Fruit fly (Drosophila melanogaster) ovary, adult (tissue): ENCODE measurements around the gene CG15880.

Source experiments
- CG17801 ChIP-seq: fragments of 200-800 bp; optimal IDR thresholded peaks from 2 replicates; lab custom pipeline; 2019; ENCODE audit warnings: missing biosample characterization, mild to moderate bottlenecking, missing genetic modification characterization, moderate library complexity; ENCODE audit not compliant: partially characterized antibody

CG15880 gene

dm6 chr2L:847189-847987 lies 29.6 kb upstream of the CG15880 start:
- no peak for TF ChIP-seq CG17801 (GFP tag; lab: Kevin White, UChicago)

DNA sequence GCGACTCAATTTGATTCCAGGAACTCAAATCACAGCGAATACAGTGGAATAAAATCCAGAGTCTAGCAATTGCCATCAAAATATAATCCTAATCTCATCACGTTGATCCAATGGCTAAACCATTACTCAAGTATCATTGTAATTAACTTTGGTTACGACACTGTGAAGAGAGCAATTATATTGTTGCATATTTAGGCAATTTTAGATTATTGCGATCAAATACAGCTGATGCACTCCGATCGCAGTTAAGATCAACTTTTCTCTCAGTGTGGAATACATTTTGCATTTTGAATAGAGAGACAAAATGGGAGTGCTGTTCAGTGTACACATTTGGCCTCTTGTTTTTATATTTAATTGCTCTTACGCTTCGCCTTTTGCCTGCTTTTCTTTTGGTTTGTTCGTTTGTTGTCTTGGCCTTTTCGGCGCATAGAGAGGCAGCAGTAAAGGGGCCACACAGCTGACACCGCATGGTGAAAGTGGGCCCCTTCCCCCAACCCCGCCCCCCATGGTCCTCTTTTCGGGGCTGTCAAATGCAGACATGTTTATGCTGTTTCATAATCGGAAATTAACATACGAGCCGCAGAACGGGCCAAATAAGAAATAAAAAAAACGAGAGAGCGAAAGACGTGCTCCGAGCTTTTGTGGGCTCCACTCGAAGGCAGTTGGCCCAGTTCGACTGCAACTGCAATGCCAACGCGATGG lies 28.6 kb upstream of the CG15880 start:
- TF ChIP-seq CG17801 (GFP tag; lab: Kevin White, UChicago) = peak; percentile 16

DNA sequence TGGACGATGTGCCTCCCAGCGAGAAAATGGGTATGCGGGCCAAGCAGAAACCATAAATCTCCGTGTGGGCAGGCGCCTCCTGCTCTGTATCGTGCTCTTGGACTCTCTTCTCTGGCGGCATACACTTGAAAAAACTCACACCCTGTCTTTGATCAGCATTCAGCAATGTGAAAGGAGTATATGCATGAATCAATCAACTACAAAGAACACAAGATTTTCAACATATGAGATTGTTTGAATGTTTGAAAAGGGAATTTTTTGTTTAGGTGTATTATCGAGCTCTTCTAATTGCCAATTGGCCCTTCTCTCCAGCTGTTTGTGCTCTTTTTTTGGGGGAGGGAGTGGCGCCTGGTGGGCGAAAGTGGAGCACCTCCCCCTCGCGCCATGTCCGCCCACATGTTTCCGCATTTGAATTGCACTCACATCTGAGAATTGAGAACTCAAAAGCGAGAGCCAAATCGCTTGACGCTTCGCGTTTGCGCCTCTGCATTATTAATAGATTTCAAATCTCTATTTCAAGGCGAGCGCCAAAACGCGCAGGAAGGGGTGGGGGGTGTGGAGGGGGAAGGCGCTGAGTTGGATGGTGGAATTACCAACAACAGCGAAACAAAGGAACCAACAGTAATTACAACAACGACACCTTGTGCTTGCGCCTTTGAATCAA lies 27.7 kb upstream of the CG15880 start:
- no peak for TF ChIP-seq CG17801 (GFP tag; lab: Kevin White, UChicago)

DNA sequence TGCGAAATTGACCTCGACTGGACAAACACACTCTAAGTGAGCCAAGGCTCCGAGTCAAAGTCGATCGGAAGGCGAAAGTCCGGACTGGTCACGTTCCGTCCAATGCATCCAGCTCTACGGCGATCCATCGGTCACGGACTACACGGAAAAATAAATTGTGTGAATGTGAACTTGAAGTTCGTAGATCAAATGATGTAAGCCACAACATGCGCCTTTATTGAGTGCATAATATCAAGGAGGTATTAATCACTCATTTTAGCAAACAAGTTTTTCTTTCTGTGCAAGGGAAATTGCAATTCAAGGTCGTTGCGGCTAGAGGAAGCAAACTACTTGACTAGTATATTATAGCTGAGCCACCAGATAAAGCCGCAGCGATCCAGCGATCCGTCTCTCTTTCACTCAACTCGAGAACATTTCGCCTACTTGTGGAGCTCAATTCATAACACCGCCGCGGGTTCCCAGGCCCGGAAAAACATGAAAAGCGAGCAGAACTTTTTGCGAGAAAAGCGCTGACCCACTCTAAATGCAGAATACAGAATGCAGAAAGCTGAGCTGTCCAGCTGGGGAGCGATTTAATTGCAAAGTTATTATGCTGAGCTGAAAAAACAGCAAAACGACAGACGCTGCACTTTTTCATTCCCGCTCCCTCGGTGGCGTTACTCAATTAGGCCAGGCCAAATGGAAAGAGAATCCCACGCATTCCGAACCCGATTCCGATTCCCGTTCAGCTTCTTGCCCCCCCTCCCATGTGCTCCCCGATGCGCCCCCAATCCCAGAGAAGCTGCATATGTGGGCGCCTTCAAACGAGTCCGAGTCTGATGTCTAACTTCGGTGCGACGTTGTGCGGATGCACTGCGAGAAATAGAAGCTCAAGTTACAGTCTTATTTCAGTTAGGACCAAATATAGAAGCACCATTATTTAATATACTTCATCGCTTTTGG lies 26.4 kb upstream of the CG15880 start:
- TF ChIP-seq CG17801 (GFP tag; lab: Kevin White, UChicago) = peak; percentile 9

DNA sequence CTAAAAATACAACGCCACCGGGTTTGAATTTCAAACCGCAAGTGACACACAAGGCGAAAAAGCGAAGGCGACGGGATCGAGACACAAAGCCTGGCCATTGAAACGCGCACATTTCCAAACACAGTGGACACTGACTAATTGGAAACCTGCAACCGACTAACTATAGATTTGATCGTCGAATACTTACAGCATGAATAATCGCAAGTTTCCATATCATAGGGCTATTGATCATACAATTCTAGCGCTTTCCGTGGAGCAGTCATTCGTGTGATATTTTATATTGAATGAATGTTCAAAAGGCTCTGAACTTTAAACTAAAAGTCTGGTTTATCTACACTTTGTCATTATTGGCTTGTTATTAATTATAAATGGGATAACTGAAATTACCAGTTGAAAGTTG lies 25.6 kb upstream of the CG15880 start:
- TF ChIP-seq CG17801 (GFP tag; lab: Kevin White, UChicago) = no peak

DNA sequence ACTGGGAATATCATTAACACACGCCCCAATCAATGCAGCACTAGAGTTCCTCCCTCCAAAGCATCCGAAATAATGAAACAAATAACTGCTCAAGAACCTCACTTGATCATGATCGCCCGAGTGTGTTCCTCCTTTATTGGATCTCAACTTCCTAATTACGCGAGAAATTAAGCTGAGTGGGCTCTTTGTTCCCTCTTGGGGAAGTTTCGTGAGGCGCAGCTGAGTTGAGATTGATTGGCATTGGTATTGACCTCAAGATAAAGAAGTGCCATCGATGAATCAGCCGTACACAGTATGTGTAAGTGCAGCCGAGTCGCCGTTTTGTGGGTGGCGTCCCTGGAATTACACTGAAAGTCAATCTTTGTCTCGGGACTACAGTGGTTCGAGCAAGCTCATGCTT lies 25.1 kb upstream of the CG15880 start:
- TF ChIP-seq CG17801 (GFP tag; lab: Kevin White, UChicago) = no peak

DNA sequence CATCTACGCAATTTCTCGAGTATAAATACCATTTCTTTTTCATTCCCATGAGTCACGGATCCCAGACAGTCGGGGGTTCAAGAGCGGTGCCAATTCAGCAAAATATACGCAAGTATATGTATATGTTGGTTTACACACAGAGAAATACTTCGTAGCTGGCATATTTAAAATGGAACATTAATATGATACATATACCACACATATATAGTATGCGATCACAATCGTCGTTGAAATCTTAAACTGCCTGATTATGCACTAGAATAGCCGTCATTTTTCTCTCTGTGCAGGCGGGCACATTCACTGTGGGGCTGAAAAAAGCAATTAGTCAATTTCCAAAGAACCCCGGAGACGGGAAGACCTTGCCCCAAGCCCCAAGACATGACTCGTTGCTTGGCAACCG lies 24.0 kb upstream of the CG15880 start:
- peak; percentile 94 for TF ChIP-seq CG17801 (GFP tag; lab: Kevin White, UChicago)

DNA sequence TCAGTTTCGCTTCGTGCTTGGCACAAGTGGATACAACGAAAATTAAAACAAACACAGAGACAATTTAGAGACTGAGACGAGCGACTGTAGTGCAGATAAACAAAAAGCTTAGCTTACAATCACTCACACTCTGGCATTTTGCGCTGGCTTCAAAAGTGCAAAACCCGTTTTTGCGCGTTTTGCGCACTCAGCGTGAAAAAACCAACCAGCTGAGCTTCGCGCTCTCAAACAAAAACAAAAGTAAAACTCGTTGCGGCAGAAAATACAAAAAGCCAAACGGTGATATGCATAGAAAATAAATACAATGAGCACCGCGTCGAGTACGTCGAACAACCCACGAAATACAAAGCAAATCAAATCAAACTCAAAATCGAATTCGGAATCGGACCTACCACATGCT lies 23.0 kb upstream of the CG15880 start:
- no peak for TF ChIP-seq CG17801 (GFP tag; lab: Kevin White, UChicago)

- no peak for TF ChIP-seq CG17801 (GFP tag; lab: Kevin White, UChicago)
These were observed 22.3 kb upstream of the CG15880 start for dm6 chr2L:840022-840421.

DNA sequence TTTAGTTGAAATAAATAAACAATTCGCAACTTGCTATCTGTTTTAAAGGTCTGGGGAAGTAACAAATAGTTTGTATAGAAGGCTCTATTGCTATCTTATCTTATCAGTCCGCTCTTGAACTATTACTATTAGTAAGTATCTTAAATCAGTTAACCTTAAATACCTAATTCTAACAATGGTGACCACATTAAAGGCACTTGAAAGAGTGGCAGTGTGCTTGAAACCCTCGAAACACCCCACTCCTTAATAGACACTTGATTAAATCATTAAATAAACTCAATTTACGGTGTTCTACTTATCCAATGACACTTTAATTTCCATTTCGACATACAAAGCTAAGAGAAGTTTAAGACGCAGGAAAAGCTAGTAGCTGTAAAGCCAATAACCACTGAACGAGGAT lies 21.0 kb upstream of the CG15880 start:
- TF ChIP-seq CG17801 (GFP tag; lab: Kevin White, UChicago) = no peak

DNA sequence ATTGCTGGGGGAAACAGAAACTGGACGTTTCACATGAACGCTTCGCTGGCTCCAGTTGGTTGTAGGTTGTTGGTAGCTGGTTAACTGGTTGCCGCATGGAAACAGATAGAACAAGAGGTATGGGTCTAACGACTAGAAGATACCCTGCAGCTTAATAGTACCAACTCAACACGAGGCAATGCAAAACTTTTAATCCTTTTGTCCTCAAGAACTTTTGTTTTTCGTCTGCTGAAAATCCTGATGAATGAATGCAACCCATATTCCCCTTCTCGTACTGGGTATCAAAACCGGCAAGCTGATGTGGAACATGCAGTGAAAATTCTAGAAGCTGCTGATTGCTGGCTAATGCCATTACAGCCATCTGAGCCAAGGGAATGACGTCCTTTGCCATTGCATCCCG lies 20.2 kb upstream of the CG15880 start:
- no peak for TF ChIP-seq CG17801 (GFP tag; lab: Kevin White, UChicago)

dm6 chr2L:827516-828362 lies 10.0 kb upstream of the CG15880 start:
- TF ChIP-seq CG17801 (GFP tag; lab: Kevin White, UChicago) = no peak

DNA sequence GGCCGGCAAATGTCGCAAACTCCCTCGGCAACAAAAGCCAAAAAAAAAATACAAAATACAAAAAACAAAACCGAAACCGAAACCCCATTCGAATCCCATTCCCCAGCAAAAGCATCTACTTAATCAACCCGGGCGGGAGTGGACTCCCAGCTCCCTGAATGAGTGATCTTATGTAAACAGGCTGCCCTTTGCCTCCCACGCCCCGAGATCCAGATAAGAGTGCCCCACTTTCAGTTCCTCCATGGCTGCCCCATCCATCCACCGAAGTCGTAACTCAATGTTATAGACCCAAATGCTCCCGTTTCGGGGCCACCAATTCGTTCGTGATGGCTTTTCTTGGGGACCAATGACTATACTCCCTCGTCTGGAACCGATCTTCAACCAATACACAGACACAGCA lies 9.3 kb upstream of the CG15880 start:
- no peak for TF ChIP-seq CG17801 (GFP tag; lab: Kevin White, UChicago)

dm6 chr2L:826388-826787 lies 8.6 kb upstream of the CG15880 start:
- no peak for TF ChIP-seq CG17801 (GFP tag; lab: Kevin White, UChicago)
